Worm (Caenorhabditis elegans): ENCODE data around the gene C46C2.6.

C46C2.6 gene

ce11 chrIV:9216437-9216836 is 4.2 kb downstream of the C46C2.6 start:
- TF ChIP-seq ZK185.1 (tag; optimal IDR thresholded peaks at IDR 0.05; ENCODE audit: poor library complexity, severe bottlenecking) (no peak), ztf-25 (GFP tag; IDR thresholded peaks at IDR 0.05) (no peak), Y79H2A.3 (GFP tag; conservative IDR thresholded peaks at IDR 0.05) (no peak), attf-3 (GFP tag; conservative IDR thresholded peaks at IDR 0.05) (no peak), ama-1 (optimal IDR thresholded peaks at IDR 0.05) (no peak), ama-1 (GFP tag; optimal IDR thresholded peaks at IDR 0.05) (no peak), ceh-27 (GFP tag; optimal IDR thresholded peaks at IDR 0.05) (peak; percentile 10), lin-40 (tag; optimal IDR thresholded peaks at IDR 0.05) (peak; percentile 9), bed-2 (GFP tag; IDR thresholded peaks at IDR 0.05) (no peak), lin-35 (GFP tag; optimal IDR thresholded peaks at IDR 0.05) (peak in 1 of 3 experiments; percentile 34), hmg-1.2 (GFP tag; IDR thresholded peaks at IDR 0.05) (peak; percentile 62; the same call in 1 of the 2 replicates), cebp-1 (GFP tag; IDR thresholded peaks at IDR 0.05) (no peak), cebp-1 (tag; optimal IDR thresholded peaks at IDR 0.05) (peak; percentile 15)

ce11 chrIV:9216956-9217355 is 4.7 kb downstream of the C46C2.6 start:
- TF ChIP-seq rec-8 (tag; optimal IDR thresholded peaks at IDR 0.05), result no peak
- TF ChIP-seq sptf-2 (GFP tag; optimal IDR thresholded peaks at IDR 0.05), result no peak
- TF ChIP-seq nhr-80 (tag; optimal IDR thresholded peaks at IDR 0.05), result peak; percentile 81
- TF ChIP-seq F57C9.4 (tag; optimal IDR thresholded peaks at IDR 0.05), result no peak
- no peak for TF ChIP-seq snpc-4 (GFP tag; optimal IDR thresholded peaks at IDR 0.05)
- TF ChIP-seq snpc-4 (tag; optimal IDR thresholded peaks at IDR 0.05), result no peak
- peak; percentile 24 for TF ChIP-seq attf-5 (GFP tag; optimal IDR thresholded peaks at IDR 0.05)
- TF ChIP-seq dpff-1 (tag; optimal IDR thresholded peaks at IDR 0.05), result no peak
- TF ChIP-seq let-607 (tag; optimal IDR thresholded peaks at IDR 0.05), result no peak

- TF ChIP-seq Y95B8A.8 (GFP tag; IDR thresholded peaks at IDR 0.05) (no peak), attf-5 (GFP tag; optimal IDR thresholded peaks at IDR 0.05) (no peak), ztf-22 (GFP tag; optimal IDR thresholded peaks at IDR 0.05) (no peak), lin-26 (GFP tag; IDR thresholded peaks at IDR 0.05) (no peak), F22D6.2 (tag; optimal IDR thresholded peaks at IDR 0.05) (no peak), sptf-2 (GFP tag; optimal IDR thresholded peaks at IDR 0.05) (no peak), hmg-1.2 (GFP tag; IDR thresholded peaks at IDR 0.05) (no peak), bed-1 (GFP tag; IDR thresholded peaks at IDR 0.05) (no peak), hrde-1 (tag; optimal IDR thresholded peaks at IDR 0.05; ENCODE audit: borderline replicate concordance) (no peak), hmg-20 (GFP tag; IDR thresholded peaks at IDR 0.05) (no peak), F49E8.2 (tag; optimal IDR thresholded peaks at IDR 0.05; ENCODE audit: insufficient read depth) (no peak)
Measured at ce11 chrIV:9217426-9217825, 5.2 kb downstream of the C46C2.6 start, which contains the start of gene C46C2.2. C46C2.2 (plus strand) TSS chrIV:9217726.

ce11 chrIV:9218415-9218814 is 6.2 kb downstream of the C46C2.6 start:
- no peak for TF ChIP-seq madf-6 (GFP tag; IDR thresholded peaks at IDR 0.05)
- TF ChIP-seq tbp1 (GFP tag; optimal IDR thresholded peaks at IDR 0.05), result no peak
- no peak for TF ChIP-seq pha-4 (tag; optimal IDR thresholded peaks at IDR 0.05)

- TF ChIP-seq F22D6.2 (tag; optimal IDR thresholded peaks at IDR 0.05) (no peak), gei-17 (GFP tag; optimal IDR thresholded peaks at IDR 0.05) (no peak), mcd-1 (GFP tag; IDR thresholded peaks at IDR 0.05) (no peak), him-1 (tag; optimal IDR thresholded peaks at IDR 0.05) (no peak), lir-1 (GFP tag; conservative IDR thresholded peaks at IDR 0.05) (no peak), efl-1 (GFP tag; optimal IDR thresholded peaks at IDR 0.05) (no peak), Y79H2A.3 (GFP tag; conservative IDR thresholded peaks at IDR 0.05) (no peak)
Measured at ce11 chrIV:9224825-9225224, 12.6 kb downstream of the C46C2.6 start, which contains the start of gene C46C2.3. C46C2.3 (plus strand) TSS chrIV:9225125.

All from whole organism, young adult.